Worm (Caenorhabditis elegans) whole organism, L2 larva: ENCODE data around the gene maph-9.

Experiments used
- C34F6.9 ChIP-seq: fragments of 150-350 bp; optimal IDR thresholded peaks from 2 replicates; lab custom pipeline; 2014; ENCODE audit warnings: missing biosample characterization, missing genetic modification characterization
- F13H6.1 ChIP-seq: sonication (generic microtip); optimal IDR thresholded peaks from 2 replicates; lab custom pipeline; 2016; ENCODE audit warnings: missing genetic modification characterization, missing compliant biosample characterization
- R02D3.7 ChIP-seq: fragments of 150-350 bp; optimal IDR thresholded peaks from 2 replicates; lab custom pipeline; 2014; ENCODE audit warnings: missing biosample characterization, missing genetic modification characterization
- Y55F3AM.14 ChIP-seq: fragments of 200-800 bp; sonication (Bioruptor generic); optimal IDR thresholded peaks from 2 replicates; lab custom pipeline; 2018; ENCODE audit warnings: mild to moderate bottlenecking, missing genetic modification characterization, missing compliant biosample characterization
- alr-1 ChIP-seq: fragments of 150-350 bp; optimal IDR thresholded peaks from 2 replicates; lab custom pipeline; 2014; ENCODE audit warnings: missing biosample characterization, missing genetic modification characterization
- aly-2 ChIP-seq: fragments of 150-350 bp; optimal IDR thresholded peaks from 2 replicates; lab custom pipeline; 2014; ENCODE audit warnings: missing biosample characterization, missing genetic modification characterization
- ama-1 ChIP-seq: fragments of 150-350 bp; optimal IDR thresholded peaks from 2 replicates; lab custom pipeline; 2018; ENCODE audit warnings: inconsistent platforms
- blmp-1 ChIP-seq: sonication (generic microtip); optimal IDR thresholded peaks from 2 replicates; lab custom pipeline; 2017; ENCODE audit warnings: missing genetic modification characterization, mild to moderate bottlenecking, missing compliant biosample characterization, antibody characterized with exemption, moderate library complexity; ENCODE audit not compliant: insufficient read depth
- ceh-82 ChIP-seq: fragments of 150-350 bp; optimal IDR thresholded peaks from 2 replicates; lab custom pipeline; 2014; ENCODE audit warnings: missing biosample characterization, missing genetic modification characterization
- crh-2 ChIP-seq: sonication (generic microtip); optimal IDR thresholded peaks from 2 replicates; lab custom pipeline; 2017; ENCODE audit warnings: missing biosample characterization, missing genetic modification characterization
- dmd-4 ChIP-seq: sonication (generic microtip); optimal IDR thresholded peaks from 2 replicates; lab custom pipeline; 2017; ENCODE audit warnings: missing biosample characterization, missing genetic modification characterization
- egl-27 ChIP-seq: sonication (generic microtip); optimal IDR thresholded peaks from 3 replicates; lab custom pipeline; 2017; ENCODE audit warnings: missing biosample characterization, missing genetic modification reagents, missing genetic modification characterization
- elt-1 ChIP-seq: fragments of 150-350 bp; optimal IDR thresholded peaks from 2 replicates; lab custom pipeline; 2014; ENCODE audit warnings: missing biosample characterization, missing genetic modification characterization
- elt-3 ChIP-seq: sonication (generic microtip); optimal IDR thresholded peaks from 2 replicates; lab custom pipeline; 2017; ENCODE audit warnings: missing biosample characterization, missing genetic modification characterization
- fos-1 ChIP-seq: fragments of 150-350 bp; optimal IDR thresholded peaks from 2 replicates; lab custom pipeline; 2014; ENCODE audit warnings: missing biosample characterization, missing genetic modification characterization
- gmeb-1 ChIP-seq: fragments of 150-350 bp; optimal IDR thresholded peaks from 2 replicates; lab custom pipeline; 2014; ENCODE audit warnings: missing biosample characterization, missing genetic modification characterization
- lin-39 ChIP-seq: fragments of 150-350 bp; optimal IDR thresholded peaks from 2 replicates; lab custom pipeline; 2014; ENCODE audit warnings: missing biosample characterization, missing genetic modification reagents, missing genetic modification characterization
- mbf-1 ChIP-seq: sonication (generic microtip); optimal IDR thresholded peaks from 2 replicates; lab custom pipeline; 2017; ENCODE audit warnings: missing biosample characterization, missing genetic modification characterization
- mdl-1 ChIP-seq, 2 experiments: fragments of 150-350 bp in 1 of 2; sonication (generic microtip) in 1 of 2; optimal IDR thresholded peaks; 2 replicates each; lab custom pipeline; 2017; ENCODE audit warnings: missing biosample characterization in 2 of 2, missing genetic modification characterization in 2 of 2
- nhr-10 ChIP-seq: sonication (generic microtip); optimal IDR thresholded peaks from 2 replicates; lab custom pipeline; 2017; ENCODE audit warnings: missing biosample characterization, missing genetic modification characterization
- nhr-12 ChIP-seq: fragments of 150-350 bp; optimal IDR thresholded peaks from 2 replicates; lab custom pipeline; 2014; ENCODE audit warnings: missing biosample characterization, missing genetic modification characterization
- nhr-129 ChIP-seq: fragments of 150-350 bp; optimal IDR thresholded peaks from 2 replicates; lab custom pipeline; 2014; ENCODE audit warnings: missing biosample characterization, missing genetic modification characterization
- nhr-21 ChIP-seq: fragments of 150-350 bp; optimal IDR thresholded peaks from 2 replicates; lab custom pipeline; 2014; ENCODE audit warnings: missing biosample characterization, missing genetic modification characterization
- nhr-237 ChIP-seq: fragments of 150-350 bp; optimal IDR thresholded peaks from 2 replicates; lab custom pipeline; 2014; ENCODE audit warnings: missing biosample characterization, missing genetic modification characterization
- nhr-25 ChIP-seq: fragments of 150-350 bp; sonication (generic microtip); optimal IDR thresholded peaks from 3 replicates; lab custom pipeline; 2014; ENCODE audit warnings: missing biosample characterization, missing genetic modification characterization
- nhr-6 ChIP-seq: fragments of 150-350 bp; optimal IDR thresholded peaks from 2 replicates; lab custom pipeline; 2014; ENCODE audit warnings: missing biosample characterization, missing genetic modification characterization
- nhr-77 ChIP-seq: fragments of 150-350 bp; optimal IDR thresholded peaks from 2 replicates; lab custom pipeline; 2014; ENCODE audit warnings: missing biosample characterization, missing genetic modification characterization
- peb-1 ChIP-seq: fragments of 150-350 bp; optimal IDR thresholded peaks from 2 replicates; lab custom pipeline; 2014; ENCODE audit warnings: missing biosample characterization, missing genetic modification characterization
- sem-4 ChIP-seq: fragments of 150-350 bp; optimal IDR thresholded peaks from 2 replicates; lab custom pipeline; 2014; ENCODE audit warnings: missing biosample characterization, missing genetic modification reagents, missing genetic modification characterization
- skn-1 ChIP-seq: sonication (generic microtip); optimal IDR thresholded peaks from 2 replicates; lab custom pipeline; 2017; ENCODE audit warnings: missing biosample characterization, missing genetic modification characterization
- sma-3 ChIP-seq: sonication (generic microtip); optimal IDR thresholded peaks from 2 replicates; lab custom pipeline; 2016; ENCODE audit warnings: missing genetic modification reagents, missing genetic modification characterization, missing compliant biosample characterization
- sma-9 ChIP-seq, 2 experiments: fragments of 150-350 bp in 1 of 2; sonication (generic microtip) in 1 of 2; optimal IDR thresholded peaks; 2 replicates each; lab custom pipeline; 2014 to 2016; ENCODE audit warnings: missing genetic modification characterization in 2 of 2, mild to moderate bottlenecking in 1 of 2, missing biosample characterization in 1 of 2, missing compliant biosample characterization in 1 of 2, missing genetic modification reagents in 1 of 2, moderate library complexity in 1 of 2
- snpc-4 ChIP-seq: fragments of 150-350 bp; optimal IDR thresholded peaks from 2 replicates; lab custom pipeline; 2014; ENCODE audit warnings: missing biosample characterization, missing genetic modification characterization
- unc-39 ChIP-seq: fragments of 150-350 bp; optimal IDR thresholded peaks from 2 replicates; lab custom pipeline; 2014; ENCODE audit warnings: missing biosample characterization, missing genetic modification characterization
- unc-62 ChIP-seq: fragments of 150-350 bp; optimal IDR thresholded peaks from 2 replicates; lab custom pipeline; 2014; ENCODE audit warnings: missing biosample characterization, missing genetic modification reagents, missing genetic modification characterization
- ztf-1 ChIP-seq: fragments of 200-800 bp; sonication (Bioruptor generic); conservative IDR thresholded peaks from 2 replicates; pipeline ENCODE4 v1.3.6; 2022; ENCODE audit warnings: missing genetic modification characterization, missing compliant biosample characterization
- ztf-11 ChIP-seq: sonication (generic microtip); optimal IDR thresholded peaks from 2 replicates; lab custom pipeline; 2017; ENCODE audit warnings: missing biosample characterization, missing genetic modification characterization
- ztf-4 ChIP-seq: fragments of 150-350 bp; optimal IDR thresholded peaks from 2 replicates; lab custom pipeline; 2014; ENCODE audit warnings: missing biosample characterization, missing genetic modification characterization

Gene maph-9

DNA sequence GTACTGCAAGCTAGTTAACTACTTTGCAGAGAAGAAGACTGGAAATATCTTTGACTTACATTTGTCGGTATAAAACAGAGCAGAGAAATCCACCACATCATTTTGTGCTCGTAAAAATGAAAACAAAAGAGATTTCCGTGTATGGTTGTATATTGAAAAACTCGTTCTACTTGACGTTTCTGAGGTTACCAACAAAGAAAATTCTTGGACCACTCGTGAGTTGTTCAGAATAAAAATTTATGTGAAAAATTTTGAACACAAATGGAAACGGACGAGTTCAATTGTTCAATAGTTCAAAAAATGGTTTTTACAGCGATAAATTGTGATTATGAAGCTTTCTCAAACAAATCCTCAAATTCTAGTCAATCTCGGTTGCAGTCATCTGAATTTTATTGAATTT is 28.2 kb downstream of the maph-9 start, which contains the start of gene clec-179:
TSS of gene clec-179 (minus strand) at position 101 of the 400 bp plus-strand sequence.
- no peak for TF ChIP-seq aly-2 (tag; lab: Kevin White, UChicago)
- no peak for TF ChIP-seq mbf-1
- no peak for TF ChIP-seq C34F6.9
- TF ChIP-seq nhr-77 (tag; lab: Kevin White, UChicago), result no peak
- TF ChIP-seq ceh-82 (tag; lab: Kevin White, UChicago), result no peak
- no peak for TF ChIP-seq sem-4 (tag; lab: Kevin White, UChicago)
- no peak for TF ChIP-seq R02D3.7
- no peak for TF ChIP-seq sma-3 (GFP tag; lab: Kevin White, UChicago)
- TF ChIP-seq nhr-129 (tag; lab: Kevin White, UChicago), result no peak
- TF ChIP-seq unc-39 (tag; lab: Kevin White, UChicago), result no peak
- TF ChIP-seq elt-3 (tag; lab: Kevin White, UChicago), result no peak
- TF ChIP-seq ztf-4 (tag; lab: Kevin White, UChicago), result no peak
- TF ChIP-seq nhr-21 (tag; lab: Kevin White, UChicago), result no peak
- TF ChIP-seq peb-1 (tag; lab: Kevin White, UChicago), result no peak
- no peak for TF ChIP-seq lin-39
- TF ChIP-seq ztf-11 (tag; lab: Kevin White, UChicago), result no peak
- TF ChIP-seq fos-1 (tag; lab: Kevin White, UChicago), result no peak
- no peak for TF ChIP-seq egl-27 (tag; lab: Kevin White, UChicago)
- no peak for TF ChIP-seq ama-1 (lab: Kevin White, UChicago)

DNA sequence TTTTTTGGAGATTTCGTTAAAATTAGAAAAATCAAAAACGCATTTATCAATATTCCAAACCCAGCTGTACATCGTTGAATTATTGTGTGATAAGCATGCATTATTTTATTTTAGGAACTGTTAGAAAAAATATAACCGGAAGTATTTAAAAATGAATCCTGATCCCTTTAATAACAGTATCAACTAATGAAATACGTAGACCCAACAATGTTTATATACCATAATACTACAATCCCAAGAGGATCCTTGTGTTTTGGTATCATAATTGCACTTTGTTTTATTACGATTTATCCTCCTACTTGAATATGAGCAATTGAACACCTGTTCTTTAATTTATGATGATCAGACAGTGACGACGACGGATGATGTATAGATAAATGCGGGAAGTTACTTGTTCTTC is 30.3 kb downstream of the maph-9 start, which contains the start of gene str-249:
TSS of gene str-249 (minus strand) at position 101 of the 400 bp plus-strand sequence.
- TF ChIP-seq Y55F3AM.14 (GFP tag; lab: Kevin White, UChicago), result no peak
- TF ChIP-seq nhr-237 (tag; lab: Kevin White, UChicago), result no peak
- TF ChIP-seq nhr-21 (tag; lab: Kevin White, UChicago), result no peak
- no peak for TF ChIP-seq mbf-1
- no peak for TF ChIP-seq ztf-11 (tag; lab: Kevin White, UChicago)
- no peak for TF ChIP-seq unc-39 (tag; lab: Kevin White, UChicago)
- TF ChIP-seq ztf-1, result no peak
- TF ChIP-seq F13H6.1 (tag; lab: Kevin White, UChicago), result no peak
- TF ChIP-seq, all 48 proteins: peak for 0

ce11 chrIV:7188030-7188429 is 31.6 kb downstream of the maph-9 start, which contains the start of gene C42D4.13:
Gene C42D4.13, minus strand, starts transcription at chrIV:7188130.
- TF ChIP-seq elt-1 (tag; lab: Kevin White, UChicago) (no peak), mbf-1 (no peak), unc-62 (GFP tag; lab: Kevin White, UChicago) (no peak), lin-39 (no peak), snpc-4 (no peak), alr-1 (tag; lab: Kevin White, UChicago) (no peak), nhr-10 (tag; lab: Kevin White, UChicago) (no peak), nhr-12 (tag; lab: Kevin White, UChicago) (no peak), nhr-77 (tag; lab: Kevin White, UChicago) (no peak), skn-1 (tag; lab: Kevin White, UChicago) (no peak), nhr-6 (tag; lab: Kevin White, UChicago) (no peak), peb-1 (tag; lab: Kevin White, UChicago) (no peak), ceh-82 (tag; lab: Kevin White, UChicago) (no peak)

DNA sequence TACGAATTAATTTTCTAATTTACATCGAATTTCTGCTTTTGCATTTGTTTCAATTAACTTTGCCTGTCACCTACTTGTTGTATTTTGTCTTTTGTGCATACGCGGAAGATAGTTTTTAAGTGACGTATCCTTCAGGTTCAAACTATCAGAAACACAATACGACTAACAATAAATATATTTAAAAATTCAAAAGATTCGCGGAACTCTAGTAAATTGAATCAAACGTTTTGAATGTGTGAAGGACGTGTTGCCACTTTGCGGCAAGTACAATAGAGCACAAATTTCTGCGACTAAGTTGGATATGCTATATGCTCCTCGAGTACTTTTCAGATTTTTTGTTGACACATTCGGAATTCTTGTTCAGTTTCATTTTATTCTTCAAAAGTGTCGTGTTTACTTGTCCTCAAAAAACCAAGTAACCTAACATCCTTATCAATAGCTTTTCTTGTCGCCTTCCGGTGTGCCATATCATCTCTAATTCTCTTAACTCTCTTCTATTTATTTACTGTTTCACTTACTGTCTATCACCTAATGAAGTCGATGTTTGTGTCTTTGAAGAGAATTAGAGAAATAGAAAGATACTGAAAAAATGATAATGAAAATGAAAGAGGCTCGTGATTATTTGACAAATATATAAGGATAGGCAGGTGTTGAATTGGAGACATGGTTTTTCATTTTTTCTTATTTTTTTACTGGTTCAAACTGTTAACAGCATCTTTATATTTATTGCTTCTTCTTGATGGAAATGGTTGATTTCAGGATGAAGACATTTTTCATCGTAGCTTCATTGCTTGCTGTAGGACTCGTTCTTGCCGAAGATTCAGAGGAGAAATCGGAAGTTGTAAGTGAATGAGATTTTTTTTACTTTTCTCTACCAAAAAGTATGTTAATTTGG is 32.3 kb downstream of the maph-9 start, which contains the start of gene srlf-7:
TSS of gene srlf-7 (plus strand) at position 760 of the 895 bp plus-strand sequence.
- TF ChIP-seq nhr-129 (tag; lab: Kevin White, UChicago) (peak; percentile 27), ceh-82 (tag; lab: Kevin White, UChicago) (no peak), egl-27 (tag; lab: Kevin White, UChicago) (peak; percentile 77), C34F6.9 (peak; percentile 21), nhr-21 (tag; lab: Kevin White, UChicago) (peak; percentile 41), F13H6.1 (tag; lab: Kevin White, UChicago) (peak; percentile 43), crh-2 (tag; lab: Kevin White, UChicago) (peak; percentile 76), blmp-1 (tag; lab: Kevin White, UChicago) (peak; percentile 77), sma-3 (GFP tag; lab: Kevin White, UChicago) (peak; percentile 78), mdl-1 (tag; optimal IDR thresholded peaks at IDR 0.05; lab: Kevin White, UChicago) (peak in 1 of 2 experiments; percentile 11), sma-9 (GFP tag; optimal IDR thresholded peaks at IDR 0.05; lab: Kevin White, UChicago) (peak; percentile 82), sma-9 (tag; optimal IDR thresholded peaks at IDR 0.05; lab: Kevin White, UChicago) (no peak), ztf-4 (tag; lab: Kevin White, UChicago) (no peak), dmd-4 (tag; lab: Kevin White, UChicago) (no peak), gmeb-1 (tag; lab: Kevin White, UChicago) (peak; percentile 75), nhr-25 (tag; lab: Kevin White, UChicago) (peak; percentile 70), fos-1 (tag; lab: Kevin White, UChicago) (peak; percentile 98)
